Fruit fly (Drosophila melanogaster) whole organism, embryonic: ENCODE data around the gene Or7a.

Experiments
- Atf6 ChIP-seq: fragments of 200-800 bp; sonication (Bioruptor generic); IDR thresholded peaks from 2 replicates; pipeline ENCODE4 v1.3.6; 2022; ENCODE audit warnings: missing biosample characterization, missing genetic modification characterization
- CG10209 ChIP-seq: fragments of 200-800 bp; sonication (Bioruptor generic); optimal IDR thresholded peaks from 3 replicates; lab custom pipeline; 2017; ENCODE audit warnings: missing biosample characterization, mild to moderate bottlenecking, missing genetic modification characterization, missing genetic modification reagents
- CG11560 ChIP-seq: fragments of 200-800 bp; sonication (Bioruptor generic); IDR thresholded peaks from 3 replicates; pipeline ENCODE4 v1.3.6; 2022; ENCODE audit warnings: missing biosample characterization, missing genetic modification characterization
- CG11723 ChIP-seq: fragments of 200-800 bp; sonication (Bioruptor generic); optimal IDR thresholded peaks from 2 replicates; lab custom pipeline; 2017; ENCODE audit warnings: missing biosample characterization, mild to moderate bottlenecking, missing genetic modification characterization
- CG12236 ChIP-seq: fragments of 200-800 bp; sonication (Bioruptor generic); optimal IDR thresholded peaks from 2 replicates; lab custom pipeline; 2016; ENCODE audit warnings: missing biosample characterization, missing genetic modification characterization
- CG12299 ChIP-seq: fragments of 200-800 bp; sonication (Bioruptor generic); optimal IDR thresholded peaks from 2 replicates; lab custom pipeline; 2018; ENCODE audit warnings: missing biosample characterization, mild to moderate bottlenecking, missing genetic modification characterization
- CG1233 ChIP-seq: fragments of 200-800 bp; sonication (Bioruptor generic); optimal IDR thresholded peaks from 4 replicates; lab custom pipeline; 2018; ENCODE audit warnings: missing biosample characterization, mild to moderate bottlenecking, missing genetic modification characterization
- CG12769 ChIP-seq: fragments of 200-800 bp; sonication (Bioruptor generic); optimal IDR thresholded peaks from 2 replicates; lab custom pipeline; 2019; ENCODE audit warnings: missing biosample characterization, mild to moderate bottlenecking, missing genetic modification characterization, moderate library complexity
- CG13775 ChIP-seq: fragments of 200-800 bp; sonication (Bioruptor generic); optimal IDR thresholded peaks from 3 replicates; lab custom pipeline; 2017; ENCODE audit warnings: missing biosample characterization, mild to moderate bottlenecking, missing genetic modification characterization
- CG16779 ChIP-seq: fragments of 200-800 bp; sonication (Bioruptor generic); IDR thresholded peaks from 2 replicates; pipeline ENCODE4 v1.3.6; 2022; ENCODE audit warnings: missing biosample characterization, missing genetic modification characterization
- CG16863 ChIP-seq: fragments of 200-800 bp; sonication (Bioruptor generic); optimal IDR thresholded peaks from 3 replicates; lab custom pipeline; 2016; ENCODE audit warnings: missing biosample characterization, missing genetic modification characterization
- CG17612 ChIP-seq: fragments of 200-800 bp; sonication (Bioruptor generic); IDR thresholded peaks from 2 replicates; pipeline ENCODE4 v1.3.6; 2022; ENCODE audit warnings: missing biosample characterization, missing genetic modification characterization
- CG2875 ChIP-seq: fragments of 200-800 bp; sonication (Bioruptor generic); optimal IDR thresholded peaks from 2 replicates; lab custom pipeline; 2017; ENCODE audit warnings: missing biosample characterization, mild to moderate bottlenecking, missing genetic modification characterization, missing genetic modification reagents
- CG3847 ChIP-seq: fragments of 200-800 bp; sonication (Bioruptor generic); IDR thresholded peaks from 2 replicates; pipeline ENCODE4 v1.3.6; 2022; ENCODE audit warnings: missing biosample characterization, missing genetic modification characterization
- CG6791 ChIP-seq: fragments of 200-800 bp; sonication (Bioruptor generic); IDR thresholded peaks from 3 replicates; pipeline ENCODE4 v1.3.6; 2022; ENCODE audit warnings: missing biosample characterization, missing genetic modification characterization; ENCODE audit not compliant: partially characterized antibody
- CG7928 ChIP-seq: fragments of 200-800 bp; sonication (Bioruptor generic); optimal IDR thresholded peaks from 2 replicates; lab custom pipeline; 2017; ENCODE audit warnings: missing biosample characterization, mild to moderate bottlenecking, missing genetic modification characterization
- Eip74EF ChIP-seq, 2 experiments: fragments of 200-800 bp in 1 of 2; fragments of >200 bp in 1 of 2; sonication (Bioruptor generic) in 1 of 2; optimal IDR thresholded peaks; 2 replicates each; lab custom pipeline; 2017 to 2019; ENCODE audit warnings: missing biosample characterization in 2 of 2, missing genetic modification characterization in 2 of 2, mild to moderate bottlenecking in 1 of 2, moderate library complexity in 1 of 2
- Elba2 ChIP-seq: fragments of 200-800 bp; sonication (Bioruptor generic); optimal IDR thresholded peaks from 3 replicates; lab custom pipeline; 2016; ENCODE audit warnings: missing biosample characterization, missing genetic modification characterization
- Fer2 ChIP-seq: fragments of 200-800 bp; sonication (Bioruptor generic); optimal IDR thresholded peaks from 2 replicates; lab custom pipeline; 2018; ENCODE audit warnings: missing biosample characterization, mild to moderate bottlenecking, missing genetic modification characterization, moderate library complexity
- HLH4C ChIP-seq: fragments of 200-800 bp; sonication (Bioruptor generic); IDR thresholded peaks from 3 replicates; pipeline ENCODE4 v1.3.6; 2022; ENCODE audit warnings: missing biosample characterization, missing genetic modification characterization; ENCODE audit not compliant: partially characterized antibody
- Hand ChIP-seq: fragments of 200-800 bp; sonication (Bioruptor generic); optimal IDR thresholded peaks from 2 replicates; lab custom pipeline; 2017; ENCODE audit warnings: mild to moderate bottlenecking, missing biosample characterization, missing genetic modification reagents, missing genetic modification characterization
- Hmx ChIP-seq: fragments of 200-800 bp; sonication (Bioruptor generic); optimal IDR thresholded peaks from 2 replicates; lab custom pipeline; 2016; ENCODE audit warnings: missing biosample characterization, missing genetic modification characterization
- Poxn ChIP-seq: fragments of 200-800 bp; sonication (Bioruptor generic); IDR thresholded peaks from 2 replicates; pipeline ENCODE4 v1.3.6; 2022; ENCODE audit warnings: missing biosample characterization, missing genetic modification characterization
- Ravus ChIP-seq: fragments of 200-800 bp; sonication (Bioruptor generic); IDR thresholded peaks from 2 replicates; pipeline ENCODE4 v1.3.6; 2022; ENCODE audit warnings: missing biosample characterization, missing genetic modification characterization
- Sox102F ChIP-seq: fragments of 200-800 bp; sonication (Bioruptor generic); optimal IDR thresholded peaks from 2 replicates; lab custom pipeline; 2018; ENCODE audit warnings: missing biosample characterization, mild to moderate bottlenecking, missing genetic modification characterization, moderate library complexity
- Sry-δ ChIP-seq: fragments of 200-800 bp; sonication (Bioruptor generic); optimal IDR thresholded peaks from 2 replicates; lab custom pipeline; 2016; ENCODE audit warnings: missing biosample characterization, missing genetic modification characterization
- TFAM ChIP-seq: fragments of 200-800 bp; sonication (Bioruptor generic); optimal IDR thresholded peaks from 2 replicates; lab custom pipeline; 2017; ENCODE audit warnings: missing biosample characterization, missing genetic modification characterization, inconsistent platforms
- Trl ChIP-seq, 3 experiments: fragments of >200 bp in 2 of 3; fragments of 200-800 bp in 1 of 3; sonication (Bioruptor generic) in 1 of 3; optimal IDR thresholded peaks; 2 replicates in 1 of 3; 3 replicates in 2 of 3; lab custom pipeline; 2016 to 2017; ENCODE audit warnings: missing biosample characterization in 1 of 3, missing genetic modification characterization in 1 of 3
- ab ChIP-seq: fragments of 200-800 bp; sonication (Bioruptor generic); optimal IDR thresholded peaks from 2 replicates; lab custom pipeline; 2016; ENCODE audit warnings: missing biosample characterization, missing genetic modification characterization
- cad ChIP-seq: fragments of >200 bp; optimal IDR thresholded peaks from 2 replicates; lab custom pipeline; 2017; ENCODE audit warnings: missing biosample characterization, missing genetic modification characterization
- corto ChIP-seq: fragments of 200-800 bp; sonication (Bioruptor generic); optimal IDR thresholded peaks from 2 replicates; lab custom pipeline; 2016; ENCODE audit warnings: missing biosample characterization, mild to moderate bottlenecking, missing genetic modification characterization, moderate library complexity
- crp ChIP-seq, 2 experiments: fragments of 200-800 bp; sonication (Bioruptor generic); optimal IDR thresholded peaks; 2 replicates in 1 of 2; 3 replicates in 1 of 2; lab custom pipeline; 2017; ENCODE audit warnings: missing biosample characterization in 2 of 2, missing genetic modification characterization in 2 of 2, mild to moderate bottlenecking in 1 of 2, moderate library complexity in 1 of 2
- dan ChIP-seq: fragments of 200-800 bp; sonication (Bioruptor generic); IDR thresholded peaks from 2 replicates; pipeline ENCODE4 v1.3.6; 2022; ENCODE audit warnings: missing biosample characterization, missing genetic modification characterization
- fd64A ChIP-seq: fragments of 200-800 bp; sonication (Bioruptor generic); optimal IDR thresholded peaks from 3 replicates; lab custom pipeline; 2018; ENCODE audit warnings: missing biosample characterization, mild to moderate bottlenecking, missing genetic modification characterization
- fd96Cb ChIP-seq: fragments of 200-800 bp; sonication (Bioruptor generic); optimal IDR thresholded peaks from 2 replicates; lab custom pipeline; 2018; ENCODE audit warnings: missing biosample characterization, mild to moderate bottlenecking, missing genetic modification characterization, moderate library complexity
- fu2 ChIP-seq: fragments of 200-800 bp; sonication (Bioruptor generic); optimal IDR thresholded peaks from 2 replicates; lab custom pipeline; 2016; ENCODE audit warnings: missing biosample characterization, missing genetic modification characterization
- ham ChIP-seq: fragments of 200-800 bp; sonication (Bioruptor generic); IDR thresholded peaks from 2 replicates; pipeline ENCODE4 v1.3.6; 2022; ENCODE audit warnings: missing biosample characterization, missing genetic modification characterization
- hbn ChIP-seq: fragments of 200-800 bp; sonication (Bioruptor generic); IDR thresholded peaks from 2 replicates; pipeline ENCODE4 v1.3.6; 2022; ENCODE audit warnings: missing biosample characterization, missing genetic modification characterization; ENCODE audit not compliant: partially characterized antibody
- lilli ChIP-seq: fragments of 200-800 bp; sonication (Bioruptor generic); optimal IDR thresholded peaks from 3 replicates; lab custom pipeline; 2016; ENCODE audit warnings: missing biosample characterization, missing genetic modification characterization
- lov ChIP-seq, 2 experiments: fragments of 200-800 bp in 1 of 2; fragments of >200 bp in 1 of 2; sonication (Bioruptor generic) in 1 of 2; IDR thresholded peaks in 1 of 2; optimal IDR thresholded peaks in 1 of 2; 2 replicates in 1 of 2; 3 replicates in 1 of 2; pipeline versions ENCODE4 v1.3.6 to Lab custom; 2017 to 2022; ENCODE audit warnings: missing biosample characterization in 1 of 2, missing genetic modification characterization in 1 of 2
- luna ChIP-seq: fragments of 200-800 bp; sonication (Bioruptor generic); optimal IDR thresholded peaks from 2 replicates; lab custom pipeline; 2016; ENCODE audit warnings: missing biosample characterization, missing genetic modification characterization
- nau ChIP-seq: fragments of 200-800 bp; sonication (Bioruptor generic); optimal IDR thresholded peaks from 3 replicates; lab custom pipeline; 2017; ENCODE audit warnings: missing biosample characterization, mild to moderate bottlenecking, missing genetic modification characterization, missing genetic modification reagents
- pnt ChIP-seq: fragments of 200-800 bp; sonication (Bioruptor generic); optimal IDR thresholded peaks from 3 replicates; lab custom pipeline; 2016; ENCODE audit warnings: missing biosample characterization, missing genetic modification characterization
- psq ChIP-seq: fragments of 200-800 bp; sonication (Bioruptor generic); optimal IDR thresholded peaks from 2 replicates; lab custom pipeline; 2017; ENCODE audit warnings: missing biosample characterization, missing genetic modification characterization
- sens ChIP-seq: fragments of 200-800 bp; sonication (Bioruptor generic); peaks from one replicate; lab custom pipeline; 2016; ENCODE audit warnings: missing biosample characterization, missing genetic modification characterization
- slou ChIP-seq: fragments of 200-800 bp; sonication (Bioruptor generic); optimal IDR thresholded peaks from 3 replicates; lab custom pipeline; 2016; ENCODE audit warnings: missing biosample characterization, missing genetic modification characterization
- tx ChIP-seq: fragments of 200-800 bp; sonication (Bioruptor generic); optimal IDR thresholded peaks from 2 replicates; lab custom pipeline; 2016; ENCODE audit warnings: missing biosample characterization, missing genetic modification characterization
- vvl ChIP-seq: fragments of 200-800 bp; sonication (Bioruptor generic); IDR thresholded peaks from 2 replicates; pipeline ENCODE4 v1.3.6; 2022; ENCODE audit warnings: missing biosample characterization, missing genetic modification characterization
- wdn ChIP-seq: fragments of 200-800 bp; sonication (Bioruptor generic); IDR thresholded peaks from 2 replicates; pipeline ENCODE4 v1.3.6; 2022; ENCODE audit warnings: missing biosample characterization, missing genetic modification characterization

Gene Or7a

dm6 chrX:8178165-8178955 lies 12.9 kb upstream of the Or7a start, which contains the start of gene sdt (continued):
- TF ChIP-seq Hand (GFP tag; lab: Kevin White, UChicago) = peak; percentile 9
- no peak for TF ChIP-seq psq (GFP tag; lab: Kevin White, UChicago)
- no peak for TF ChIP-seq Ravus (GFP tag; lab: Robert Waterston, UW)
- no peak for TF ChIP-seq CG12236 (GFP tag; lab: Kevin White, UChicago)
- no peak for TF ChIP-seq ab (GFP tag; lab: Kevin White, UChicago)
- TF ChIP-seq lilli = peak; percentile 10
- TF ChIP-seq cad (GFP tag; lab: Kevin White, UChicago) = no peak
- TF ChIP-seq Sox102F = peak; percentile 22
- TF ChIP-seq wdn (GFP tag; lab: Robert Waterston, UW) = no peak
- no peak for TF ChIP-seq CG17612
- TF ChIP-seq hbn (GFP tag; lab: Robert Waterston, UW) = no peak
- TF ChIP-seq pnt (GFP tag; lab: Kevin White, UChicago) = no peak
- peak; percentile 13 for TF ChIP-seq CG13775 (GFP tag; lab: Kevin White, UChicago)
- peak; percentile 44 for TF ChIP-seq slou (GFP tag; lab: Kevin White, UChicago)
- TF ChIP-seq CG16779 (GFP tag; lab: Robert Waterston, UW) = peak; percentile 69
- TF ChIP-seq Poxn = no peak
- no peak for TF ChIP-seq CG1233 (GFP tag; lab: Kevin White, UChicago)
- TF ChIP-seq CG16863 (GFP tag; lab: Kevin White, UChicago) = no peak
- TF ChIP-seq nau (GFP tag; lab: Kevin White, UChicago) = no peak
- TF ChIP-seq CG12769 (tag; lab: Kevin White, UChicago) = no peak
- TF ChIP-seq lov (optimal IDR thresholded peaks at IDR 0.05; lab: Kevin White, UChicago) = no peak
- TF ChIP-seq lov (GFP tag; IDR thresholded peaks at IDR 0.05; lab: Robert Waterston, UW) = no peak
- no peak for TF ChIP-seq Hmx (GFP tag; lab: Kevin White, UChicago)
- TF ChIP-seq CG11560 (tag; lab: Robert Waterston, UW) = no peak
- no peak for TF ChIP-seq luna (GFP tag; lab: Kevin White, UChicago)
- no peak for TF ChIP-seq Sry-δ
- peak; percentile 70 for TF ChIP-seq sens (GFP tag; lab: Kevin White, UChicago)
- TF ChIP-seq TFAM (GFP tag; lab: Kevin White, UChicago) = no peak
- TF ChIP-seq HLH4C (GFP tag; lab: Robert Waterston, UW) = no peak
- no peak for TF ChIP-seq crp (GFP tag; optimal IDR thresholded peaks at IDR 0.05; lab: Kevin White, UChicago)
- no peak for TF ChIP-seq ham (GFP tag; lab: Robert Waterston, UW)
- peak in 1 of 2 experiments; percentile 40 for TF ChIP-seq Eip74EF (GFP tag; optimal IDR thresholded peaks at IDR 0.05; lab: Kevin White, UChicago)
- no peak for TF ChIP-seq CG10209 (GFP tag; lab: Kevin White, UChicago)
- TF ChIP-seq CG2875 = no peak
- no peak for TF ChIP-seq CG7928 (GFP tag; lab: Kevin White, UChicago)
- no peak for TF ChIP-seq Trl (optimal IDR thresholded peaks at IDR 0.05; lab: Kevin White, UChicago)
- TF ChIP-seq Trl (GFP tag; optimal IDR thresholded peaks at IDR 0.05; lab: Kevin White, UChicago) = no peak
- TF ChIP-seq fu2 (GFP tag; lab: Kevin White, UChicago) = no peak
- TF ChIP-seq CG3847 (GFP tag; lab: Robert Waterston, UW) = no peak
- no peak for TF ChIP-seq CG12299
- TF ChIP-seq fd64A (GFP tag; lab: Kevin White, UChicago) = no peak
- no peak for TF ChIP-seq dan
- no peak for TF ChIP-seq tx (GFP tag; lab: Kevin White, UChicago)
- no peak for TF ChIP-seq Fer2
- TF ChIP-seq vvl (GFP tag; lab: Robert Waterston, UW) = no peak
- TF ChIP-seq CG6791 (GFP tag; lab: Robert Waterston, UW) = no peak
- TF ChIP-seq Atf6 (GFP tag; lab: Robert Waterston, UW) = no peak
- no peak for TF ChIP-seq corto
- no peak for TF ChIP-seq CG11723
- TF ChIP-seq Elba2 (GFP tag; lab: Kevin White, UChicago) = no peak
- peak; percentile 11 for TF ChIP-seq fd96Cb (tag; lab: Kevin White, UChicago)
